Fruit fly (Drosophila melanogaster) whole organism, embryonic: ENCODE measurements around the gene CCT7.
A peak's percentile ranks its signal among the peaks of the same experiment; 100 is the strongest.

Experiments used
- Adf1 ChIP-seq: fragments of 200-800 bp; sonication (Bioruptor generic); IDR thresholded peaks from 2 replicates; pipeline ENCODE4 v1.3.6; 2022; ENCODE audit warnings: missing biosample characterization, missing genetic modification characterization
- Atf6 ChIP-seq: fragments of 200-800 bp; sonication (Bioruptor generic); IDR thresholded peaks from 2 replicates; pipeline ENCODE4 v1.3.6; 2022; ENCODE audit warnings: missing biosample characterization, missing genetic modification characterization
- Bdp1 ChIP-seq: fragments of 200-800 bp; sonication (Bioruptor generic); optimal IDR thresholded peaks from 3 replicates; lab custom pipeline; 2016; ENCODE audit warnings: missing biosample characterization, missing genetic modification characterization
- CG11560 ChIP-seq: fragments of 200-800 bp; sonication (Bioruptor generic); IDR thresholded peaks from 3 replicates; pipeline ENCODE4 v1.3.6; 2022; ENCODE audit warnings: missing biosample characterization, missing genetic modification characterization
- CG14050 ChIP-seq: fragments of 200-800 bp; sonication (Bioruptor generic); IDR thresholded peaks from 3 replicates; pipeline ENCODE4 v1.3.6; 2022; ENCODE audit warnings: missing biosample characterization, missing genetic modification characterization
- CG16863 ChIP-seq: fragments of 200-800 bp; sonication (Bioruptor generic); optimal IDR thresholded peaks from 3 replicates; lab custom pipeline; 2016; ENCODE audit warnings: missing biosample characterization, missing genetic modification characterization
- CG17912 ChIP-seq: fragments of 200-800 bp; sonication (Bioruptor generic); optimal IDR thresholded peaks from 2 replicates; lab custom pipeline; 2018; ENCODE audit warnings: missing biosample characterization, mild to moderate bottlenecking, missing genetic modification characterization
- CG1792 ChIP-seq: fragments of 200-800 bp; sonication (Bioruptor generic); optimal IDR thresholded peaks from 2 replicates; lab custom pipeline; 2016; ENCODE audit warnings: missing biosample characterization, missing genetic modification characterization
- CG18599 ChIP-seq: fragments of 200-800 bp; sonication (Bioruptor generic); optimal IDR thresholded peaks from 3 replicates; lab custom pipeline; 2017; ENCODE audit warnings: missing biosample characterization, missing genetic modification characterization, mild to moderate bottlenecking, moderate library complexity, missing genetic modification reagents
- CG2678 ChIP-seq: fragments of 200-800 bp; sonication (Bioruptor generic); optimal IDR thresholded peaks from 3 replicates; lab custom pipeline; 2019; ENCODE audit warnings: missing biosample characterization, mild to moderate bottlenecking, missing genetic modification characterization, moderate library complexity
- CG31365 ChIP-seq: fragments of 200-800 bp; sonication (Bioruptor generic); optimal IDR thresholded peaks from 2 replicates; lab custom pipeline; 2018; ENCODE audit warnings: missing biosample characterization, mild to moderate bottlenecking, missing genetic modification characterization
- CG31441 ChIP-seq: fragments of 200-800 bp; sonication (Bioruptor generic); IDR thresholded peaks from 2 replicates; pipeline ENCODE4 v1.3.6; 2022; ENCODE audit warnings: missing biosample characterization, missing genetic modification characterization
- CG34376 ChIP-seq: fragments of 200-800 bp; sonication (Bioruptor generic); optimal IDR thresholded peaks from 2 replicates; lab custom pipeline; 2018; ENCODE audit warnings: missing biosample characterization, mild to moderate bottlenecking, missing genetic modification characterization
- CG6854 ChIP-seq: fragments of 200-800 bp; sonication (Bioruptor generic); optimal IDR thresholded peaks from 3 replicates; lab custom pipeline; 2017; ENCODE audit warnings: missing biosample characterization, mild to moderate bottlenecking, missing genetic modification characterization
- CG7271 ChIP-seq: fragments of 200-800 bp; sonication (Bioruptor generic); optimal IDR thresholded peaks from 2 replicates; lab custom pipeline; 2018; ENCODE audit warnings: missing biosample characterization, mild to moderate bottlenecking, missing genetic modification characterization, moderate library complexity
- CG7357 ChIP-seq: fragments of 200-800 bp; sonication (Bioruptor generic); IDR thresholded peaks from 3 replicates; pipeline ENCODE4 v1.3.6; 2022; ENCODE audit warnings: missing biosample characterization, missing genetic modification characterization
- CG7928 ChIP-seq: fragments of 200-800 bp; sonication (Bioruptor generic); optimal IDR thresholded peaks from 2 replicates; lab custom pipeline; 2017; ENCODE audit warnings: missing biosample characterization, mild to moderate bottlenecking, missing genetic modification characterization
- CG8359 ChIP-seq: fragments of 200-800 bp; sonication (Bioruptor generic); optimal IDR thresholded peaks from 2 replicates; lab custom pipeline; 2017; ENCODE audit warnings: missing biosample characterization, mild to moderate bottlenecking, missing genetic modification characterization, borderline replicate concordance
- CoRest ChIP-seq: fragments of 200-800 bp; sonication (Bioruptor generic); optimal IDR thresholded peaks from 3 replicates; lab custom pipeline; 2018; ENCODE audit warnings: missing biosample characterization, mild to moderate bottlenecking, missing genetic modification characterization, moderate library complexity
- D ChIP-seq, 2 experiments: fragments of 200-800 bp in 1 of 2; fragments of >200 bp in 1 of 2; sonication (Bioruptor generic) in 1 of 2; optimal IDR thresholded peaks; 2 replicates in 1 of 2; 3 replicates in 1 of 2; lab custom pipeline; 2017; ENCODE audit warnings: mild to moderate bottlenecking in 1 of 2, missing biosample characterization in 1 of 2, missing genetic modification characterization in 1 of 2, missing genetic modification reagents in 1 of 2
- Dll ChIP-seq: fragments of 200-800 bp; sonication (Bioruptor generic); IDR thresholded peaks from 4 replicates; pipeline ENCODE4 v1.3.6; 2022; ENCODE audit warnings: missing biosample characterization, missing genetic modification characterization; ENCODE audit not compliant: partially characterized antibody
- Dref ChIP-seq: fragments of 200-800 bp; sonication (Bioruptor generic); IDR thresholded peaks from 2 replicates; pipeline ENCODE4 v1.3.6; 2022; ENCODE audit warnings: missing biosample characterization, missing genetic modification characterization
- Drgx ChIP-seq: fragments of 200-800 bp; sonication (Bioruptor generic); IDR thresholded peaks from 2 replicates; pipeline ENCODE4 v1.3.6; 2022; ENCODE audit warnings: missing biosample characterization, missing genetic modification characterization
- Fer3 ChIP-seq: fragments of 200-800 bp; sonication (Bioruptor generic); optimal IDR thresholded peaks from 2 replicates; lab custom pipeline; 2018; ENCODE audit warnings: missing biosample characterization, mild to moderate bottlenecking, missing genetic modification characterization, moderate library complexity
- Gsc ChIP-seq: fragments of 200-800 bp; sonication (Bioruptor generic); IDR thresholded peaks from 2 replicates; pipeline ENCODE4 v1.3.6; 2022; ENCODE audit warnings: missing biosample characterization, missing genetic modification characterization
- Gug ChIP-seq: fragments of 200-800 bp; sonication (Bioruptor generic); IDR thresholded peaks from 4 replicates; pipeline ENCODE4 v1.3.6; 2022; ENCODE audit warnings: missing biosample characterization, missing genetic modification characterization
- HLHmδ ChIP-seq: fragments of 200-800 bp; sonication (Bioruptor generic); optimal IDR thresholded peaks from 2 replicates; lab custom pipeline; 2018; ENCODE audit warnings: missing biosample characterization, mild to moderate bottlenecking, missing genetic modification characterization, moderate library complexity
- Mes4 ChIP-seq: fragments of 200-800 bp; sonication (Bioruptor generic); optimal IDR thresholded peaks from 2 replicates; lab custom pipeline; 2016; ENCODE audit warnings: missing biosample characterization, missing genetic modification characterization
- NFAT ChIP-seq: fragments of 200-800 bp; sonication (Bioruptor generic); IDR thresholded peaks from 2 replicates; pipeline ENCODE4 v1.3.6; 2022; ENCODE audit warnings: missing biosample characterization, missing genetic modification characterization
- Ravus ChIP-seq: fragments of 200-800 bp; sonication (Bioruptor generic); IDR thresholded peaks from 2 replicates; pipeline ENCODE4 v1.3.6; 2022; ENCODE audit warnings: missing biosample characterization, missing genetic modification characterization
- Sin3A ChIP-seq: fragments of >200 bp; optimal IDR thresholded peaks from 2 replicates; lab custom pipeline; 2018
- Sox100B ChIP-seq: fragments of 200-800 bp; sonication (Bioruptor generic); optimal IDR thresholded peaks from 3 replicates; lab custom pipeline; 2018; ENCODE audit warnings: missing biosample characterization, mild to moderate bottlenecking, missing genetic modification characterization
- Spps ChIP-seq: fragments of 200-800 bp; sonication (Bioruptor generic); optimal IDR thresholded peaks from 2 replicates; lab custom pipeline; 2018; ENCODE audit warnings: missing biosample characterization, mild to moderate bottlenecking, missing genetic modification characterization
- az2 ChIP-seq: fragments of 200-800 bp; sonication (Bioruptor generic); optimal IDR thresholded peaks from 3 replicates; lab custom pipeline; 2016; ENCODE audit warnings: missing biosample characterization, missing genetic modification characterization
- bbx ChIP-seq: fragments of 200-800 bp; sonication (Bioruptor generic); IDR thresholded peaks from 2 replicates; pipeline ENCODE4 v1.3.6; 2022; ENCODE audit warnings: missing biosample characterization, missing genetic modification characterization; ENCODE audit not compliant: partially characterized antibody
- bigmax ChIP-seq: fragments of 200-800 bp; sonication (Bioruptor generic); optimal IDR thresholded peaks from 2 replicates; lab custom pipeline; 2018; ENCODE audit warnings: missing biosample characterization, mild to moderate bottlenecking, missing genetic modification characterization
- crol ChIP-seq: fragments of 200-800 bp; sonication (Bioruptor generic); IDR thresholded peaks from 2 replicates; pipeline ENCODE4 v1.3.6; 2022; ENCODE audit warnings: missing biosample characterization, missing genetic modification characterization
- dm ChIP-seq: fragments of 200-800 bp; sonication (Bioruptor generic); optimal IDR thresholded peaks from 3 replicates; lab custom pipeline; 2016; ENCODE audit warnings: missing biosample characterization, missing genetic modification characterization
- gcm ChIP-seq: fragments of 200-800 bp; sonication (Bioruptor generic); optimal IDR thresholded peaks from 2 replicates; lab custom pipeline; 2019; ENCODE audit warnings: missing biosample characterization, mild to moderate bottlenecking, missing genetic modification characterization, moderate library complexity
- grau ChIP-seq: fragments of 200-800 bp; optimal IDR thresholded peaks from 3 replicates; lab custom pipeline; 2019; ENCODE audit warnings: missing biosample characterization, mild to moderate bottlenecking, missing genetic modification characterization, moderate library complexity
- grn ChIP-seq: fragments of 200-800 bp; sonication (Bioruptor generic); optimal IDR thresholded peaks from 3 replicates; lab custom pipeline; 2017; ENCODE audit warnings: missing biosample characterization, missing genetic modification characterization
- gsb ChIP-seq: fragments of 200-800 bp; sonication (Bioruptor generic); IDR thresholded peaks from 2 replicates; pipeline ENCODE4 v1.3.6; 2022; ENCODE audit warnings: missing biosample characterization, missing genetic modification characterization
- jumu ChIP-seq: fragments of 200-800 bp; sonication (Bioruptor generic); optimal IDR thresholded peaks from 3 replicates; lab custom pipeline; 2016; ENCODE audit warnings: missing biosample characterization, missing genetic modification characterization
- klu ChIP-seq: fragments of 200-800 bp; sonication (Bioruptor generic); IDR thresholded peaks from 2 replicates; pipeline ENCODE4 v1.3.6; 2022; ENCODE audit warnings: missing biosample characterization, missing genetic modification characterization
- salm ChIP-seq: fragments of 200-800 bp; sonication (Bioruptor generic); optimal IDR thresholded peaks from 2 replicates; lab custom pipeline; 2018; ENCODE audit warnings: missing biosample characterization, mild to moderate bottlenecking, missing genetic modification characterization
- tup ChIP-seq: fragments of 200-800 bp; sonication (Bioruptor generic); optimal IDR thresholded peaks from 2 replicates; lab custom pipeline; 2016; ENCODE audit warnings: missing biosample characterization, mild to moderate bottlenecking, missing genetic modification characterization, moderate library complexity
- tx ChIP-seq: fragments of 200-800 bp; sonication (Bioruptor generic); optimal IDR thresholded peaks from 2 replicates; lab custom pipeline; 2016; ENCODE audit warnings: missing biosample characterization, missing genetic modification characterization
- vfl ChIP-seq: fragments of 200-800 bp; sonication (Bioruptor generic); optimal IDR thresholded peaks from 2 replicates; lab custom pipeline; 2016; ENCODE audit warnings: missing biosample characterization, missing genetic modification characterization
- vnd ChIP-seq: fragments of 200-800 bp; sonication (Bioruptor generic); IDR thresholded peaks from 3 replicates; pipeline ENCODE4 v1.3.6; 2022; ENCODE audit warnings: missing biosample characterization, missing genetic modification characterization; ENCODE audit not compliant: partially characterized antibody

Gene CCT7

DNA sequence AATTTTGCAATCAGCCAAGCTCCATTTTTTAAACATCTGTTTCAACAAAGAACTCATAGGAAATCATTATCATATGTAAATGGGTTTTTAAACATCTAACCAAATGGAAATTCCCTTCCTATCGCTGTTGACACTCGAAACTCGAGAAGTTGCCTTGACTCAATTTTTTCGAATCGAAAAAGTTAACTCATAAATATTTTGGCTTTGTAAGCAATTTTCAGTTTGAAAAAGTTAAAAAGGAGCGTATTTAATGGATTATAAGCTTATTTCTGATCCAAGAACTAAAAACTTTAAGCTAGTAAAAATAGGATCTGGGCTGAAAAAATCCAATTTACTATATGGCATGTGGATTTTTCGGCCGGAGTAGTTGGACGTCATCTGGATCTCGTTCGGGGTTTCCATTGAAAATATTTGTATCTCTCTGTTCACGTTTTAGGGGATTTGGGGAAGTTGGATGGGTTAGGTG, 11.8 kb downstream of the CCT7 start, which contains the start of gene CG9837 (continued):
- TF ChIP-seq D (optimal IDR thresholded peaks at IDR 0.05; lab: Kevin White, UChicago) = no peak
- TF ChIP-seq D (GFP tag; optimal IDR thresholded peaks at IDR 0.05; lab: Kevin White, UChicago) = no peak
- no peak for TF ChIP-seq CG7271 (tag; lab: Kevin White, UChicago)
- TF ChIP-seq tup (GFP tag; lab: Kevin White, UChicago) = no peak
- no peak for TF ChIP-seq CG31365
- TF ChIP-seq Adf1 (GFP tag; lab: Robert Waterston, UW) = no peak
- TF ChIP-seq klu = no peak
- no peak for TF ChIP-seq bigmax (GFP tag; lab: Kevin White, UChicago)
- no peak for TF ChIP-seq Gug (GFP tag; lab: Robert Waterston, UW)
- TF ChIP-seq Sin3A (lab: Kevin White, UChicago) = no peak
- TF ChIP-seq az2 = no peak
- no peak for TF ChIP-seq NFAT (GFP tag; lab: Robert Waterston, UW)
- TF ChIP-seq crol (GFP tag; lab: Robert Waterston, UW) = no peak; the same call in 1 of the 2 replicates
- TF ChIP-seq CG2678 (tag; lab: Kevin White, UChicago) = peak; percentile 55
- no peak for TF ChIP-seq grn (GFP tag; lab: Kevin White, UChicago)
- TF ChIP-seq CG16863 (GFP tag; lab: Kevin White, UChicago) = no peak
- TF ChIP-seq Bdp1 (GFP tag; lab: Kevin White, UChicago) = no peak
- no peak for TF ChIP-seq grau (tag; lab: Kevin White, UChicago)

dm6 chr3R:8814029-8814647, 12.8 kb downstream of the CCT7 start:
- no peak for TF ChIP-seq vfl
- TF ChIP-seq Mes4 (GFP tag; lab: Kevin White, UChicago) = no peak
- no peak for TF ChIP-seq Ravus
- TF ChIP-seq Drgx (GFP tag; lab: Robert Waterston, UW) = no peak
- TF ChIP-seq Sox100B (GFP tag; lab: Kevin White, UChicago) = no peak
- TF ChIP-seq HLHmδ (GFP tag; lab: Kevin White, UChicago) = no peak
- TF ChIP-seq bbx (GFP tag; lab: Robert Waterston, UW) = no peak
- no peak for TF ChIP-seq CG6854 (GFP tag; lab: Kevin White, UChicago)
- peak; percentile 48 for TF ChIP-seq CG18599 (GFP tag; lab: Kevin White, UChicago)
- TF ChIP-seq Fer3 (tag; lab: Kevin White, UChicago) = peak; percentile 13
- no peak for TF ChIP-seq CoRest (tag; lab: Kevin White, UChicago)
- TF ChIP-seq CG11560 = no peak
- TF ChIP-seq CG31441 (GFP tag; lab: Robert Waterston, UW) = no peak
- TF ChIP-seq Dll (GFP tag; lab: Robert Waterston, UW) = no peak
- TF ChIP-seq jumu (GFP tag; lab: Kevin White, UChicago) = no peak
- TF ChIP-seq Dref (GFP tag; lab: Robert Waterston, UW) = no peak
- TF ChIP-seq NFAT (GFP tag; lab: Robert Waterston, UW) = peak; percentile 92
- no peak for TF ChIP-seq CG8359 (GFP tag; lab: Kevin White, UChicago)
- TF ChIP-seq CG1792 (GFP tag; lab: Kevin White, UChicago) = no peak
- TF ChIP-seq CG14050 (GFP tag; lab: Robert Waterston, UW) = no peak
- no peak for TF ChIP-seq grn (GFP tag; lab: Kevin White, UChicago)
- TF ChIP-seq salm = no peak
- no peak for TF ChIP-seq dm (GFP tag; lab: Kevin White, UChicago)
- TF ChIP-seq gsb (GFP tag; lab: Robert Waterston, UW) = no peak
- no peak for TF ChIP-seq Gsc (GFP tag; lab: Robert Waterston, UW)
- TF ChIP-seq Spps (tag; lab: Kevin White, UChicago) = no peak
- no peak for TF ChIP-seq vnd (GFP tag; lab: Robert Waterston, UW)
- TF ChIP-seq Adf1 (GFP tag; lab: Robert Waterston, UW) = peak; percentile 9; the same call in 1 of the 2 replicates
- TF ChIP-seq Atf6 = peak; percentile 49
- no peak for TF ChIP-seq CG7928 (GFP tag; lab: Kevin White, UChicago)
- TF ChIP-seq gcm (GFP tag; lab: Kevin White, UChicago) = no peak
- TF ChIP-seq CG34376 (GFP tag; lab: Kevin White, UChicago) = peak; percentile 72
- no peak for TF ChIP-seq CG7357 (GFP tag; lab: Robert Waterston, UW)
- no peak for TF ChIP-seq CG17912 (GFP tag; lab: Kevin White, UChicago)
- no peak for TF ChIP-seq tx (GFP tag; lab: Kevin White, UChicago)
